Worm (Caenorhabditis elegans) whole organism, young adult: ENCODE measurements around the gene clec-47.

Source experiments
- B0019.2 ChIP-seq: fragments of 200-800 bp; sonication (Bioruptor generic); conservative IDR thresholded peaks from 2 replicates; pipeline ENCODE4 v1.3.6; 2022; ENCODE audit warnings: missing genetic modification reagents, missing genetic modification characterization, missing compliant biosample characterization
- C17E4.6 ChIP-seq: fragments of 200-800 bp; sonication (Bioruptor generic); IDR thresholded peaks from 2 replicates; pipeline ENCODE4 v1.3.6; 2022; ENCODE audit warnings: missing genetic modification reagents, missing genetic modification characterization, missing compliant biosample characterization
- F49E8.2 ChIP-seq: sonication (generic microtip); optimal IDR thresholded peaks from 3 replicates; lab custom pipeline; 2017; ENCODE audit warnings: missing genetic modification characterization, mild to moderate bottlenecking, missing compliant biosample characterization, antibody characterized with exemption, moderate library complexity; ENCODE audit not compliant: insufficient read depth
- F52B5.7 ChIP-seq: sonication (generic microtip); optimal IDR thresholded peaks from 2 replicates; lab custom pipeline; 2016; ENCODE audit warnings: mild to moderate bottlenecking, missing genetic modification characterization, missing compliant biosample characterization
- F57A8.1 ChIP-seq: fragments of 200-800 bp; sonication (Bioruptor generic); optimal IDR thresholded peaks from 2 replicates; lab custom pipeline; 2018; ENCODE audit warnings: mild to moderate bottlenecking, missing genetic modification characterization, moderate library complexity, missing compliant biosample characterization
- K11D2.4 ChIP-seq: fragments of 200-800 bp; sonication (Bioruptor generic); IDR thresholded peaks from 2 replicates; pipeline ENCODE4 v1.3.6; 2022; ENCODE audit warnings: missing genetic modification reagents, missing genetic modification characterization, missing compliant biosample characterization
- T26A5.8 ChIP-seq: sonication (generic microtip); optimal IDR thresholded peaks from 2 replicates; lab custom pipeline; 2016; ENCODE audit warnings: missing genetic modification characterization, missing compliant biosample characterization
- Y53F4B.3 ChIP-seq: fragments of 200-800 bp; sonication (Bioruptor generic); IDR thresholded peaks from 2 replicates; pipeline ENCODE4 v1.3.6; 2022; ENCODE audit warnings: missing genetic modification reagents, missing genetic modification characterization, missing compliant biosample characterization
- Y79H2A.3 ChIP-seq: fragments of 200-800 bp; sonication (Bioruptor generic); conservative IDR thresholded peaks from 2 replicates; pipeline ENCODE4 v1.3.6; 2022; ENCODE audit warnings: missing genetic modification reagents, missing genetic modification characterization, missing compliant biosample characterization
- ZK185.1 ChIP-seq: sonication (generic microtip); optimal IDR thresholded peaks from 2 replicates; lab custom pipeline; 2016; ENCODE audit warnings: mild to moderate bottlenecking, missing genetic modification characterization, missing compliant biosample characterization; ENCODE audit not compliant: poor library complexity, severe bottlenecking
- aptf-3 ChIP-seq: fragments of 200-800 bp; sonication (Bioruptor generic); IDR thresholded peaks from 2 replicates; pipeline ENCODE4 v1.3.6; 2022; ENCODE audit warnings: missing genetic modification characterization, missing compliant biosample characterization
- cebp-1 ChIP-seq, 2 experiments: fragments of 200-800 bp in 1 of 2; sonication (Bioruptor generic) in 1 of 2; sonication (generic microtip) in 1 of 2; IDR thresholded peaks in 1 of 2; optimal IDR thresholded peaks in 1 of 2; 2 replicates each; pipeline versions ENCODE4 v1.3.6 to Lab custom; 2017 to 2022; ENCODE audit warnings: missing compliant biosample characterization in 2 of 2, missing genetic modification characterization in 2 of 2, mild to moderate bottlenecking in 1 of 2, missing genetic modification reagents in 1 of 2, moderate library complexity in 1 of 2
- ceh-100 ChIP-seq: fragments of 200-800 bp; sonication (Bioruptor generic); IDR thresholded peaks from 2 replicates; pipeline ENCODE4 v1.3.6; 2022; ENCODE audit warnings: missing genetic modification reagents, missing genetic modification characterization, missing compliant biosample characterization
- ceh-40 ChIP-seq: fragments of 200-800 bp; sonication (Bioruptor generic); IDR thresholded peaks from 2 replicates; pipeline ENCODE4 v1.3.6; 2022; ENCODE audit warnings: missing genetic modification characterization, missing compliant biosample characterization
- efl-1 ChIP-seq: fragments of 150-350 bp; optimal IDR thresholded peaks from 2 replicates; lab custom pipeline; 2014; ENCODE audit warnings: missing biosample characterization, missing genetic modification reagents, missing genetic modification characterization
- ekl-4 ChIP-seq: fragments of 200-800 bp; sonication (Bioruptor generic); IDR thresholded peaks from 2 replicates; pipeline ENCODE4 v1.3.6; 2022; ENCODE audit warnings: missing genetic modification reagents, missing genetic modification characterization, missing compliant biosample characterization
- fkh-3 ChIP-seq: sonication (generic microtip); optimal IDR thresholded peaks from 2 replicates; lab custom pipeline; 2016; ENCODE audit warnings: mild to moderate bottlenecking, missing genetic modification characterization, missing compliant biosample characterization
- hlh-26 ChIP-seq: fragments of 200-800 bp; sonication (Bioruptor generic); conservative IDR thresholded peaks from 2 replicates; pipeline ENCODE4 v1.3.6; 2022; ENCODE audit warnings: missing genetic modification reagents, missing genetic modification characterization, missing compliant biosample characterization
- hmg-20 ChIP-seq: fragments of 200-800 bp; sonication (Bioruptor generic); IDR thresholded peaks from 2 replicates; pipeline ENCODE4 v1.3.6; 2022; ENCODE audit warnings: missing genetic modification reagents, missing genetic modification characterization, missing compliant biosample characterization
- lin-35 ChIP-seq, 3 experiments: fragments of 150-350 bp in 2 of 3; sonication (generic microtip) in 1 of 3; optimal IDR thresholded peaks; 2 replicates each; lab custom pipeline; 2014 to 2018; ENCODE audit warnings: missing biosample characterization in 3 of 3, missing genetic modification characterization in 3 of 3, missing genetic modification reagents in 3 of 3
- lin-54 ChIP-seq: fragments of 200-800 bp; sonication (Bioruptor generic); optimal IDR thresholded peaks from 2 replicates; lab custom pipeline; 2018; ENCODE audit warnings: mild to moderate bottlenecking, missing genetic modification characterization, missing compliant biosample characterization
- lsl-1 ChIP-seq: fragments of 200-800 bp; sonication (Bioruptor generic); optimal IDR thresholded peaks from 2 replicates; lab custom pipeline; 2018; ENCODE audit warnings: mild to moderate bottlenecking, missing genetic modification characterization, moderate library complexity, missing compliant biosample characterization
- madf-10 ChIP-seq: sonication (generic microtip); optimal IDR thresholded peaks from 2 replicates; lab custom pipeline; 2016; ENCODE audit warnings: mild to moderate bottlenecking, missing genetic modification characterization, missing compliant biosample characterization
- madf-6 ChIP-seq: fragments of 200-800 bp; sonication (Bioruptor generic); IDR thresholded peaks from 2 replicates; pipeline ENCODE4 v1.3.6; 2022; ENCODE audit warnings: missing genetic modification reagents, missing genetic modification characterization, missing compliant biosample characterization
- madf-8 ChIP-seq: fragments of 200-800 bp; sonication (Bioruptor generic); conservative IDR thresholded peaks from 2 replicates; pipeline ENCODE4 v1.3.6; 2022; ENCODE audit warnings: missing genetic modification reagents, missing genetic modification characterization, missing compliant biosample characterization
- mxl-1 ChIP-seq: sonication (generic microtip); optimal IDR thresholded peaks from 2 replicates; lab custom pipeline; 2016; ENCODE audit warnings: missing genetic modification characterization, missing compliant biosample characterization
- nhr-120 ChIP-seq: fragments of 200-800 bp; sonication (Bioruptor generic); IDR thresholded peaks from 2 replicates; pipeline ENCODE4 v1.3.6; 2022; ENCODE audit warnings: missing genetic modification characterization, missing compliant biosample characterization
- nhr-27 ChIP-seq: fragments of 200-800 bp; sonication (Bioruptor generic); optimal IDR thresholded peaks from 2 replicates; lab custom pipeline; 2018; ENCODE audit warnings: mild to moderate bottlenecking, missing genetic modification characterization, moderate library complexity, missing compliant biosample characterization
- rcor-1 ChIP-seq: fragments of 200-800 bp; sonication (Bioruptor generic); IDR thresholded peaks from 2 replicates; pipeline ENCODE4 v1.3.6; 2022; ENCODE audit warnings: missing genetic modification reagents, missing genetic modification characterization, missing compliant biosample characterization
- rec-8 ChIP-seq, 2 experiments: sonication (generic microtip); optimal IDR thresholded peaks; 2 replicates each; lab custom pipeline; 2016; ENCODE audit warnings: mild to moderate bottlenecking in 2 of 2, missing genetic modification characterization in 2 of 2, missing genetic modification reagents in 2 of 2, missing genotype in 2 of 2, missing biosample characterization in 1 of 2, missing compliant biosample characterization in 1 of 2, moderate library complexity in 1 of 2
- repo-1 ChIP-seq: sonication (generic microtip); optimal IDR thresholded peaks from 2 replicates; lab custom pipeline; 2017; ENCODE audit warnings: mild to moderate bottlenecking, missing genetic modification characterization, missing compliant biosample characterization
- sdz-38 ChIP-seq: sonication (generic microtip); optimal IDR thresholded peaks from 2 replicates; lab custom pipeline; 2016; ENCODE audit warnings: missing genotype, missing genetic modification characterization, missing compliant biosample characterization
- sea-2 ChIP-seq: fragments of 200-800 bp; sonication (Bioruptor generic); IDR thresholded peaks from 2 replicates; pipeline ENCODE4 v1.3.6; 2022; ENCODE audit warnings: missing genetic modification characterization, missing compliant biosample characterization
- tbx-9 ChIP-seq: sonication (generic microtip); optimal IDR thresholded peaks from 2 replicates; lab custom pipeline; 2016; ENCODE audit warnings: borderline replicate concordance, missing genetic modification characterization, inconsistent platforms, missing compliant biosample characterization
- tlf-1 ChIP-seq: fragments of 200-800 bp; sonication (Bioruptor generic); optimal IDR thresholded peaks from 2 replicates; lab custom pipeline; 2018; ENCODE audit warnings: mild to moderate bottlenecking, missing genetic modification characterization, missing compliant biosample characterization
- unc-130 ChIP-seq: sonication (generic microtip); optimal IDR thresholded peaks from 2 replicates; lab custom pipeline; 2016; ENCODE audit warnings: missing genetic modification reagents, missing genetic modification characterization, missing compliant biosample characterization
- xnd-1 ChIP-seq: sonication (generic microtip); optimal IDR thresholded peaks from 2 replicates; lab custom pipeline; 2016; ENCODE audit warnings: missing genotype, missing genetic modification reagents, missing genetic modification characterization, missing compliant biosample characterization
- zfh-2 ChIP-seq: fragments of 200-800 bp; sonication (Bioruptor generic); conservative IDR thresholded peaks from 2 replicates; pipeline ENCODE4 v1.3.6; 2022; ENCODE audit warnings: missing genetic modification reagents, missing genetic modification characterization, missing compliant biosample characterization
- ztf-25 ChIP-seq: fragments of 200-800 bp; sonication (Bioruptor generic); IDR thresholded peaks from 2 replicates; pipeline ENCODE4 v1.3.6; 2022; ENCODE audit warnings: missing genetic modification reagents, missing genetic modification characterization, missing compliant biosample characterization
- ztf-26 ChIP-seq: sonication (generic microtip); optimal IDR thresholded peaks from 2 replicates; lab custom pipeline; 2017; ENCODE audit warnings: missing genetic modification characterization, missing compliant biosample characterization

The clec-47 gene

ce11 chrV:15136772-15137171, 38.8 kb upstream of the clec-47 start, which contains the start of gene aipl-1 (continued):
- TF ChIP-seq rec-8 (tag; optimal IDR thresholded peaks at IDR 0.05; lab: Kevin White, UChicago) (no peak), cebp-1 (GFP tag; IDR thresholded peaks at IDR 0.05; lab: Robert Waterston, UW) (0 out of 2 replicates have a peak, but pooled peaks have one; percentile 36), cebp-1 (tag; optimal IDR thresholded peaks at IDR 0.05; lab: Kevin White, UChicago) (no peak), K11D2.4 (GFP tag; lab: Robert Waterston, UW) (no peak), lin-35 (GFP tag; optimal IDR thresholded peaks at IDR 0.05; lab: Kevin White, UChicago) (peak in 1 of 3 experiments; percentile 53), tlf-1 (GFP tag; lab: Kevin White, UChicago) (no peak), xnd-1 (tag; lab: Kevin White, UChicago) (no peak), sea-2 (GFP tag; lab: Robert Waterston, UW) (no peak), hlh-26 (GFP tag; lab: Robert Waterston, UW) (no peak), madf-6 (GFP tag; lab: Robert Waterston, UW) (peak; percentile 40; the same call in 1 of the 2 replicates), C17E4.6 (GFP tag; lab: Robert Waterston, UW) (no peak), lin-54 (peak; percentile 62), tbx-9 (no peak), efl-1 (GFP tag; lab: Kevin White, UChicago) (peak; percentile 61), zfh-2 (GFP tag; lab: Robert Waterston, UW) (no peak), ZK185.1 (tag; lab: Kevin White, UChicago) (peak; percentile 6), F49E8.2 (peak; percentile 77), Y53F4B.3 (GFP tag; lab: Robert Waterston, UW) (no peak), nhr-27 (tag; lab: Kevin White, UChicago) (no peak), F57A8.1 (GFP tag; lab: Kevin White, UChicago) (no peak), ztf-25 (GFP tag; lab: Robert Waterston, UW) (no peak), Y79H2A.3 (no peak), rcor-1 (GFP tag; lab: Robert Waterston, UW) (peak; percentile 51; the same call in 1 of the 2 replicates), sdz-38 (no peak), ztf-26 (no peak), fkh-3 (no peak), mxl-1 (tag; lab: Kevin White, UChicago) (no peak), T26A5.8 (tag; lab: Kevin White, UChicago) (no peak), ceh-40 (GFP tag; lab: Robert Waterston, UW) (no peak), lsl-1 (GFP tag; lab: Kevin White, UChicago) (peak; percentile 48), nhr-120 (GFP tag; lab: Robert Waterston, UW) (no peak), ceh-100 (GFP tag; lab: Robert Waterston, UW) (peak; percentile 95), repo-1 (tag; lab: Kevin White, UChicago) (no peak), aptf-3 (GFP tag; lab: Robert Waterston, UW) (no peak), ekl-4 (GFP tag; lab: Robert Waterston, UW) (no peak), hmg-20 (GFP tag; lab: Robert Waterston, UW) (no peak), unc-130 (GFP tag; lab: Kevin White, UChicago) (no peak), madf-8 (GFP tag; lab: Robert Waterston, UW) (no peak), madf-10 (peak; percentile 8), B0019.2 (GFP tag; lab: Robert Waterston, UW) (0 out of 2 replicates have a peak, but pooled peaks have one; percentile 42), F52B5.7 (tag; lab: Kevin White, UChicago) (no peak)
